Worm (Caenorhabditis elegans) whole organism, late embryonic: Measurements from ENCODE around the gene F48F7.5.

ENCODE experiments used
- ama-1 ChIP-seq: fragments of 150-350 bp; optimal IDR thresholded peaks from 2 replicates; lab custom pipeline; 2014
- ceh-18 ChIP-seq: sonication (generic microtip); optimal IDR thresholded peaks from 2 replicates; lab custom pipeline; 2016; ENCODE audit warnings: missing genetic modification characterization, missing compliant biosample characterization
- ceh-9 ChIP-seq: sonication (generic microtip); optimal IDR thresholded peaks from 2 replicates; lab custom pipeline; 2016; ENCODE audit warnings: mild to moderate bottlenecking, missing genetic modification characterization, inconsistent platforms, missing compliant biosample characterization
- lin-11 ChIP-seq: fragments of 200-800 bp; sonication (Bioruptor generic); optimal IDR thresholded peaks from 2 replicates; lab custom pipeline; 2018; ENCODE audit warnings: mild to moderate bottlenecking, missing genetic modification characterization, missing compliant biosample characterization
- ref-2 ChIP-seq: sonication (generic microtip); optimal IDR thresholded peaks from 2 replicates; lab custom pipeline; 2016; ENCODE audit warnings: missing genetic modification characterization, missing compliant biosample characterization

ce11 chrX:13946693-13947583 is 28.5 kb upstream of the F48F7.5 start:
- TF ChIP-seq ama-1 (lab: Kevin White, UChicago): no peak
- no peak for TF ChIP-seq lin-11 (tag; lab: Kevin White, UChicago)
- no peak for TF ChIP-seq ref-2 (tag; lab: Kevin White, UChicago)
- TF ChIP-seq ceh-18 (tag; lab: Kevin White, UChicago): no peak
- no peak for TF ChIP-seq ceh-9 (tag; lab: Kevin White, UChicago)
